Fruit fly (Drosophila melanogaster) whole organism, embryonic: ENCODE measurements around the gene CG10510.

Experiments used
- CG10431 ChIP-seq: fragments of 200-800 bp; sonication (Bioruptor generic); optimal IDR thresholded peaks from 3 replicates; lab custom pipeline; 2018; ENCODE audit warnings: missing biosample characterization, mild to moderate bottlenecking, missing genetic modification characterization
- CG10654 ChIP-seq: fragments of 200-800 bp; sonication (Bioruptor generic); optimal IDR thresholded peaks from 2 replicates; lab custom pipeline; 2016; ENCODE audit warnings: missing biosample characterization, missing genetic modification characterization
- CG12942 ChIP-seq: fragments of 200-800 bp; sonication (Bioruptor generic); optimal IDR thresholded peaks from 3 replicates; lab custom pipeline; 2016; ENCODE audit warnings: missing biosample characterization, missing genetic modification characterization
- CG1647 ChIP-seq: fragments of 200-800 bp; sonication (Bioruptor generic); optimal IDR thresholded peaks from 3 replicates; lab custom pipeline; 2016; ENCODE audit warnings: missing biosample characterization, missing genetic modification characterization
- CG31388 ChIP-seq: fragments of 200-800 bp; sonication (Bioruptor generic); optimal IDR thresholded peaks from 2 replicates; lab custom pipeline; 2016; ENCODE audit warnings: missing biosample characterization, missing genetic modification characterization
- CG32772 ChIP-seq: fragments of 200-800 bp; sonication (Bioruptor generic); IDR thresholded peaks from 2 replicates; pipeline ENCODE4 v1.3.6; 2022; ENCODE audit warnings: missing biosample characterization, missing genetic modification characterization
- CG3281 ChIP-seq: fragments of 200-800 bp; sonication (Bioruptor generic); optimal IDR thresholded peaks from 3 replicates; lab custom pipeline; 2017; ENCODE audit warnings: missing biosample characterization, mild to moderate bottlenecking, missing genetic modification characterization
- CG34224 ChIP-seq: fragments of 200-800 bp; sonication (Bioruptor generic); IDR thresholded peaks from 3 replicates; pipeline ENCODE4 v1.3.6; 2022; ENCODE audit warnings: missing biosample characterization, missing genetic modification characterization; ENCODE audit not compliant: partially characterized antibody
- CG34376 ChIP-seq: fragments of 200-800 bp; sonication (Bioruptor generic); optimal IDR thresholded peaks from 2 replicates; lab custom pipeline; 2018; ENCODE audit warnings: missing biosample characterization, mild to moderate bottlenecking, missing genetic modification characterization
- CG3726 ChIP-seq: fragments of 200-800 bp; sonication (Bioruptor generic); IDR thresholded peaks from 3 replicates; pipeline ENCODE4, ENCODE4 v1.3.6; 2022; ENCODE audit warnings: missing biosample characterization, missing genetic modification characterization
- CG4282 ChIP-seq: fragments of 200-800 bp; sonication (Bioruptor generic); optimal IDR thresholded peaks from 2 replicates; lab custom pipeline; 2016; ENCODE audit warnings: missing biosample characterization, missing genetic modification characterization
- CG43689 ChIP-seq: fragments of 200-800 bp; sonication (Bioruptor generic); IDR thresholded peaks from 2 replicates; pipeline ENCODE4 v1.3.6; 2022; ENCODE audit warnings: missing biosample characterization, missing genetic modification characterization
- CG4820 ChIP-seq: fragments of 200-800 bp; sonication (Bioruptor generic); optimal IDR thresholded peaks from 3 replicates; lab custom pipeline; 2016; ENCODE audit warnings: missing biosample characterization, missing genetic modification characterization
- CG5180 ChIP-seq: fragments of 200-800 bp; sonication (Bioruptor generic); optimal IDR thresholded peaks from 3 replicates; lab custom pipeline; 2017; ENCODE audit warnings: missing biosample characterization, missing genetic modification characterization, mild to moderate bottlenecking, moderate library complexity, missing genetic modification reagents
- Dek ChIP-seq: fragments of 200-800 bp; sonication (Bioruptor generic); optimal IDR thresholded peaks from 3 replicates; lab custom pipeline; 2019; ENCODE audit warnings: missing biosample characterization, mild to moderate bottlenecking, missing genetic modification characterization, moderate library complexity
- Dip3 ChIP-seq: fragments of 200-800 bp; sonication (Bioruptor generic); optimal IDR thresholded peaks from 3 replicates; lab custom pipeline; 2016; ENCODE audit warnings: missing biosample characterization, missing genetic modification characterization
- Drgx ChIP-seq: fragments of 200-800 bp; sonication (Bioruptor generic); IDR thresholded peaks from 2 replicates; pipeline ENCODE4 v1.3.6; 2022; ENCODE audit warnings: missing biosample characterization, missing genetic modification characterization
- E2f1 ChIP-seq: fragments of 200-800 bp; sonication (Bioruptor generic); IDR thresholded peaks from 2 replicates; pipeline ENCODE4 v1.3.6; 2022; ENCODE audit warnings: missing biosample characterization, missing genetic modification characterization
- Ets65A ChIP-seq: fragments of 200-800 bp; sonication (Bioruptor generic); peaks from one replicate; lab custom pipeline; 2016; ENCODE audit warnings: missing biosample characterization, missing genetic modification characterization
- Fer1 ChIP-seq: fragments of 200-800 bp; sonication (Bioruptor generic); optimal IDR thresholded peaks from 2 replicates; lab custom pipeline; 2017; ENCODE audit warnings: missing biosample characterization, mild to moderate bottlenecking, missing genetic modification characterization
- Fer2 ChIP-seq: fragments of 200-800 bp; sonication (Bioruptor generic); optimal IDR thresholded peaks from 2 replicates; lab custom pipeline; 2018; ENCODE audit warnings: missing biosample characterization, mild to moderate bottlenecking, missing genetic modification characterization, moderate library complexity
- H2.0 ChIP-seq: fragments of 200-800 bp; sonication (Bioruptor generic); IDR thresholded peaks from 2 replicates; pipeline ENCODE4 v1.3.6; 2022; ENCODE audit warnings: missing biosample characterization, missing genetic modification characterization
- HLH3B ChIP-seq: fragments of 200-800 bp; sonication (Bioruptor generic); IDR thresholded peaks from 2 replicates; pipeline ENCODE4 v1.3.6; 2022; ENCODE audit warnings: missing biosample characterization, missing genetic modification characterization
- Nf-YC ChIP-seq: fragments of 200-800 bp; optimal IDR thresholded peaks from 3 replicates; lab custom pipeline; 2019; ENCODE audit warnings: missing biosample characterization, mild to moderate bottlenecking, missing genetic modification characterization, moderate library complexity
- NfI ChIP-seq: fragments of 200-800 bp; sonication (Bioruptor generic); optimal IDR thresholded peaks from 3 replicates; lab custom pipeline; 2018; ENCODE audit warnings: missing biosample characterization, mild to moderate bottlenecking, missing genetic modification characterization, moderate library complexity
- Oaz ChIP-seq: fragments of 200-800 bp; sonication (Bioruptor generic); IDR thresholded peaks from 2 replicates; pipeline ENCODE4 v1.3.6; 2022; ENCODE audit warnings: missing biosample characterization, missing genetic modification characterization
- Opbp ChIP-seq: fragments of 200-800 bp; sonication (Bioruptor generic); IDR thresholded peaks from 3 replicates; pipeline ENCODE4 v1.3.6; 2022; ENCODE audit warnings: missing biosample characterization, missing genetic modification characterization; ENCODE audit not compliant: partially characterized antibody
- Optix ChIP-seq: fragments of 200-800 bp; sonication (Bioruptor generic); IDR thresholded peaks from 3 replicates; pipeline ENCODE4 v1.3.6; 2022; ENCODE audit warnings: missing biosample characterization, missing genetic modification characterization
- Pdp1 ChIP-seq, 2 experiments: fragments of 200-800 bp; sonication (Bioruptor generic); optimal IDR thresholded peaks; 3 replicates each; lab custom pipeline; 2016; ENCODE audit warnings: missing biosample characterization in 2 of 2, missing genetic modification characterization in 2 of 2, mild to moderate bottlenecking in 1 of 2, moderate library complexity in 1 of 2
- Six4 ChIP-seq: fragments of 200-800 bp; sonication (Bioruptor generic); optimal IDR thresholded peaks from 2 replicates; lab custom pipeline; 2016; ENCODE audit warnings: missing biosample characterization, missing genetic modification characterization
- Trl ChIP-seq, 3 experiments: fragments of >200 bp in 2 of 3; fragments of 200-800 bp in 1 of 3; sonication (Bioruptor generic) in 1 of 3; optimal IDR thresholded peaks; 2 replicates in 1 of 3; 3 replicates in 2 of 3; lab custom pipeline; 2016 to 2017; ENCODE audit warnings: missing biosample characterization in 1 of 3, missing genetic modification characterization in 1 of 3
- bcd ChIP-seq: fragments of 200-800 bp; sonication (Bioruptor generic); optimal IDR thresholded peaks from 2 replicates; lab custom pipeline; 2017; ENCODE audit warnings: missing biosample characterization, mild to moderate bottlenecking, missing genetic modification characterization
- bsh ChIP-seq, 2 experiments: fragments of 200-800 bp; sonication (Bioruptor generic); optimal IDR thresholded peaks; 2 replicates each; lab custom pipeline; 2017 to 2018; ENCODE audit warnings: mild to moderate bottlenecking in 2 of 2, missing biosample characterization in 2 of 2, missing genetic modification characterization in 2 of 2, moderate library complexity in 1 of 2
- chinmo ChIP-seq: fragments of 200-800 bp; sonication (Bioruptor generic); IDR thresholded peaks from 4 replicates; pipeline ENCODE4 v1.3.6; 2022; ENCODE audit warnings: missing biosample characterization, missing genetic modification characterization; ENCODE audit not compliant: partially characterized antibody
- exex ChIP-seq: fragments of 200-800 bp; sonication (Bioruptor generic); optimal IDR thresholded peaks from 4 replicates; lab custom pipeline; 2018; ENCODE audit warnings: missing biosample characterization, mild to moderate bottlenecking, missing genetic modification characterization, moderate library complexity
- fd64A ChIP-seq: fragments of 200-800 bp; sonication (Bioruptor generic); optimal IDR thresholded peaks from 3 replicates; lab custom pipeline; 2018; ENCODE audit warnings: missing biosample characterization, mild to moderate bottlenecking, missing genetic modification characterization
- gem ChIP-seq: fragments of 200-800 bp; sonication (Bioruptor generic); optimal IDR thresholded peaks from 2 replicates; lab custom pipeline; 2019; ENCODE audit warnings: missing biosample characterization, mild to moderate bottlenecking, missing genetic modification characterization, moderate library complexity
- gsb-n ChIP-seq: fragments of 200-800 bp; sonication (Bioruptor generic); optimal IDR thresholded peaks from 3 replicates; lab custom pipeline; 2018; ENCODE audit warnings: missing biosample characterization, mild to moderate bottlenecking, missing genetic modification characterization
- jigr1 ChIP-seq: fragments of 200-800 bp; sonication (Bioruptor generic); IDR thresholded peaks from 3 replicates; pipeline ENCODE4 v1.3.6; 2022; ENCODE audit warnings: missing biosample characterization, missing genetic modification characterization
- lbe ChIP-seq: fragments of 200-800 bp; sonication (Bioruptor generic); optimal IDR thresholded peaks from 2 replicates; lab custom pipeline; 2016; ENCODE audit warnings: missing biosample characterization, mild to moderate bottlenecking, missing genetic modification characterization
- phol ChIP-seq: fragments of 200-800 bp; sonication (Bioruptor generic); optimal IDR thresholded peaks from 3 replicates; lab custom pipeline; 2018; ENCODE audit warnings: missing biosample characterization, mild to moderate bottlenecking, missing genetic modification characterization, moderate library complexity
- repo ChIP-seq: fragments of 200-800 bp; sonication (Bioruptor generic); optimal IDR thresholded peaks from 2 replicates; lab custom pipeline; 2016; ENCODE audit warnings: missing biosample characterization, missing genetic modification characterization
- row ChIP-seq: fragments of 200-800 bp; sonication (Bioruptor generic); IDR thresholded peaks from 3 replicates; pipeline ENCODE4 v1.3.6; 2022; ENCODE audit warnings: missing biosample characterization, missing genetic modification characterization
- scrt ChIP-seq: fragments of 200-800 bp; sonication (Bioruptor generic); optimal IDR thresholded peaks from 2 replicates; lab custom pipeline; 2018; ENCODE audit warnings: missing biosample characterization, mild to moderate bottlenecking, missing genetic modification characterization, moderate library complexity
- sens ChIP-seq: fragments of 200-800 bp; sonication (Bioruptor generic); peaks from one replicate; lab custom pipeline; 2016; ENCODE audit warnings: missing biosample characterization, missing genetic modification characterization
- seq ChIP-seq: fragments of 200-800 bp; sonication (Bioruptor generic); IDR thresholded peaks from 2 replicates; pipeline ENCODE4 v1.3.6; 2022; ENCODE audit warnings: missing biosample characterization, missing genetic modification characterization
- sqz ChIP-seq: fragments of 200-800 bp; sonication (Bioruptor generic); optimal IDR thresholded peaks from 3 replicates; lab custom pipeline; 2018; ENCODE audit warnings: missing biosample characterization, mild to moderate bottlenecking, missing genetic modification characterization
- sug ChIP-seq: fragments of 200-800 bp; optimal IDR thresholded peaks from 2 replicates; lab custom pipeline; 2019; ENCODE audit warnings: missing biosample characterization, mild to moderate bottlenecking, missing genetic modification characterization, moderate library complexity
- tap ChIP-seq: fragments of 200-800 bp; optimal IDR thresholded peaks from 3 replicates; lab custom pipeline; 2019; ENCODE audit warnings: missing biosample characterization, mild to moderate bottlenecking, missing genetic modification characterization, moderate library complexity
- tgo ChIP-seq: fragments of 200-800 bp; sonication (Bioruptor generic); IDR thresholded peaks from 3 replicates; pipeline ENCODE4 v1.3.6; 2022; ENCODE audit warnings: missing biosample characterization, missing genetic modification characterization
- vnd ChIP-seq: fragments of 200-800 bp; sonication (Bioruptor generic); IDR thresholded peaks from 3 replicates; pipeline ENCODE4 v1.3.6; 2022; ENCODE audit warnings: missing biosample characterization, missing genetic modification characterization; ENCODE audit not compliant: partially characterized antibody
- vvl ChIP-seq: fragments of 200-800 bp; sonication (Bioruptor generic); IDR thresholded peaks from 2 replicates; pipeline ENCODE4 v1.3.6; 2022; ENCODE audit warnings: missing biosample characterization, missing genetic modification characterization
- zfh1 ChIP-seq: fragments of 200-800 bp; sonication (Bioruptor generic); IDR thresholded peaks from 3 replicates; pipeline ENCODE4 v1.3.6; 2022; ENCODE audit warnings: missing biosample characterization, missing genetic modification characterization

CG10510 gene

DNA sequence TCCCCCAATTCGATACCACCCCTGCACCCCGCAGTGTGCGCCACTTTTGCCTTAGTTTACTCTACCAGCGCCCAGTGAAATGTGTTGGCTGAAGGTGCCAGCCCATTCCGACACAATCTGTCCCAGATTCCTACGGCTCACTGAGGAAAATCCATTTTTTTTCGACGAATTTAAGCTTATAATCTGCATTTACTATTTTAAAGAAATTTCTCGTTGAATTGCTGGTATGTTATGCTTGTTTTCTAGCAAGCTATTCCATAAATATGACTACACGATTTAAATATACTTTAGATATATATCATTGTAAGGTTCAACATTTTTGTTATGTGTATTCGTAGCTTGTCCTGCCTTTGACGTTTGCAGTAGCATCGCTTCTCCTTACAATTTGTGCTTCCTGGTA, 13.4 kb upstream of the CG10510 start (continued):
- TF ChIP-seq scrt (no peak), CG34224 (no peak), tap (tag; lab: Kevin White, UChicago) (no peak), Pdp1 (GFP tag; optimal IDR thresholded peaks at IDR 0.05; lab: Kevin White, UChicago) (no peak), chinmo (GFP tag; lab: Robert Waterston, UW) (no peak), exex (no peak), CG4282 (GFP tag; lab: Kevin White, UChicago) (no peak), bsh (GFP tag; optimal IDR thresholded peaks at IDR 0.05; lab: Kevin White, UChicago) (peak in 1 of 2 experiments; percentile 48), Trl (optimal IDR thresholded peaks at IDR 0.05; lab: Kevin White, UChicago) (no peak), Trl (GFP tag; optimal IDR thresholded peaks at IDR 0.05; lab: Kevin White, UChicago) (no peak), Six4 (no peak), HLH3B (GFP tag; lab: Robert Waterston, UW) (no peak), E2f1 (GFP tag; lab: Robert Waterston, UW) (no peak), sens (GFP tag; lab: Kevin White, UChicago) (peak; percentile 59), Drgx (GFP tag; lab: Robert Waterston, UW) (peak; percentile 59), H2.0 (GFP tag; lab: Robert Waterston, UW) (no peak), row (GFP tag; lab: Robert Waterston, UW) (peak; percentile 17; the same call in 1 of the 3 replicates), CG31388 (GFP tag; lab: Kevin White, UChicago) (no peak), CG4820 (GFP tag; lab: Kevin White, UChicago) (no peak), CG43689 (GFP tag; lab: Robert Waterston, UW) (no peak), CG10431 (GFP tag; lab: Kevin White, UChicago) (no peak), bcd (no peak), CG3281 (no peak), phol (tag; lab: Kevin White, UChicago) (peak; percentile 36), Fer2 (tag; lab: Kevin White, UChicago) (no peak), gsb-n (tag; lab: Kevin White, UChicago) (no peak), vvl (GFP tag; lab: Robert Waterston, UW) (peak; percentile 47; the same call in 1 of the 2 replicates), fd64A (no peak), CG5180 (no peak), Dip3 (no peak), CG1647 (GFP tag; lab: Kevin White, UChicago) (no peak), gem (no peak), repo (GFP tag; lab: Kevin White, UChicago) (no peak)

DNA sequence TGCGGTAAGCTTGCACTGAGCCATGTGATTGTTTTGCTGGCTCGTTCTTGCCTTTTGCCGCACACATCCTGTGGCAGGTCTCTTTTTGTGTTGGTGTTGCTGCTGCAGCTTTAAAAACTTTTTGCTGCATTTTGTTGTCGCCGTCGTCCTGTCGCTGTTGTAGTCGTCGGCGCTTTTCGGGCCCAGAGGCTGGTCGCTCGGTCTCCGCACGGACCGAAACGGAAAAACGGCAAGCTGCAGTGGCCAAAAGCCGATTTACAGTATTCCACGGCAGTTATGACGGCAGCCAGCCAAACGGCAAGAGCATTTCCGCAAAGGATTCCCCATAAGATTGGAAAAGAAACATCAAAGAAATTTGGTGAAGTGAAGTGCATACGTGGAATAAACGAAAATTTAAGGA, 10.2 kb upstream of the CG10510 start, which contains the start of gene CG43219:
Gene CG43219 (plus strand): TSS at position 301 of the 400 bp plus-strand sequence.
- TF ChIP-seq vnd (GFP tag; lab: Robert Waterston, UW) (no peak), CG3726 (GFP tag; lab: Robert Waterston, UW) (0 out of 3 replicates have a peak, but pooled peaks have one; percentile 49), CG10654 (GFP tag; lab: Kevin White, UChicago) (no peak), Nf-YC (tag; lab: Kevin White, UChicago) (no peak), CG12942 (GFP tag; lab: Kevin White, UChicago) (no peak), seq (GFP tag; lab: Robert Waterston, UW) (no peak), sqz (GFP tag; lab: Kevin White, UChicago) (no peak), sug (tag; lab: Kevin White, UChicago) (no peak), Dek (tag; lab: Kevin White, UChicago) (no peak), CG34376 (no peak), Fer2 (tag; lab: Kevin White, UChicago) (no peak), Ets65A (GFP tag; lab: Kevin White, UChicago) (peak; percentile 28), zfh1 (GFP tag; lab: Robert Waterston, UW) (no peak), CG32772 (GFP tag; lab: Robert Waterston, UW) (0 out of 2 replicates have a peak, but pooled peaks have one; percentile 7), Optix (GFP tag; lab: Robert Waterston, UW) (0 out of 3 replicates have a peak, but pooled peaks have one; percentile 6), Opbp (GFP tag; lab: Robert Waterston, UW) (no peak), Oaz (GFP tag; lab: Robert Waterston, UW) (no peak), tgo (no peak), Fer1 (GFP tag; lab: Kevin White, UChicago) (no peak), jigr1 (GFP tag; lab: Robert Waterston, UW) (no peak), NfI (GFP tag; lab: Kevin White, UChicago) (no peak), lbe (GFP tag; lab: Kevin White, UChicago) (no peak)
